Fruit fly (Drosophila melanogaster) whole organism, embryonic: Measurements from ENCODE around the gene hob.
A peak's percentile ranks its signal among the peaks of the same experiment; 100 is the strongest.

Experiments
- BEAF-32 ChIP-seq: fragments of 200-800 bp; sonication (Bioruptor generic); optimal IDR thresholded peaks from 3 replicates; lab custom pipeline; 2017; ENCODE audit warnings: missing biosample characterization, missing genetic modification characterization, mild to moderate bottlenecking, moderate library complexity, missing genetic modification reagents
- Bteb2 ChIP-seq: fragments of 200-800 bp; sonication (Bioruptor generic); optimal IDR thresholded peaks from 2 replicates; lab custom pipeline; 2016; ENCODE audit warnings: missing biosample characterization, missing genetic modification characterization
- CG10274 ChIP-seq: fragments of 200-800 bp; sonication (Bioruptor generic); optimal IDR thresholded peaks from 3 replicates; lab custom pipeline; 2017; ENCODE audit warnings: missing biosample characterization, mild to moderate bottlenecking, missing genetic modification characterization
- CG10321 ChIP-seq: fragments of 200-800 bp; sonication (Bioruptor generic); IDR thresholded peaks from 2 replicates; pipeline ENCODE4 v1.3.6; 2022; ENCODE audit warnings: missing biosample characterization, missing genetic modification characterization
- CG10543 ChIP-seq: fragments of 200-800 bp; sonication (Bioruptor generic); optimal IDR thresholded peaks from 3 replicates; lab custom pipeline; 2017; ENCODE audit warnings: missing biosample characterization, mild to moderate bottlenecking, missing genetic modification characterization, moderate library complexity
- CG10979 ChIP-seq: fragments of 200-800 bp; sonication (Bioruptor generic); optimal IDR thresholded peaks from 2 replicates; lab custom pipeline; 2018; ENCODE audit warnings: missing biosample characterization, mild to moderate bottlenecking, missing genetic modification characterization, moderate library complexity
- CG12744 ChIP-seq: fragments of 200-800 bp; sonication (Bioruptor generic); optimal IDR thresholded peaks from 2 replicates; lab custom pipeline; 2016; ENCODE audit warnings: missing biosample characterization, missing genetic modification characterization
- CG13296 ChIP-seq: fragments of 200-800 bp; sonication (Bioruptor generic); optimal IDR thresholded peaks from 3 replicates; lab custom pipeline; 2018; ENCODE audit warnings: missing biosample characterization, mild to moderate bottlenecking, missing genetic modification characterization
- CG14441 ChIP-seq: fragments of 200-800 bp; sonication (Bioruptor generic); IDR thresholded peaks from 2 replicates; pipeline ENCODE4 v1.3.6; 2022; ENCODE audit warnings: missing biosample characterization, missing genetic modification characterization
- CG17612 ChIP-seq: fragments of 200-800 bp; sonication (Bioruptor generic); IDR thresholded peaks from 2 replicates; pipeline ENCODE4 v1.3.6; 2022; ENCODE audit warnings: missing biosample characterization, missing genetic modification characterization
- CG17912 ChIP-seq: fragments of 200-800 bp; sonication (Bioruptor generic); optimal IDR thresholded peaks from 2 replicates; lab custom pipeline; 2018; ENCODE audit warnings: missing biosample characterization, mild to moderate bottlenecking, missing genetic modification characterization
- CG18619 ChIP-seq: fragments of 200-800 bp; sonication (Bioruptor generic); optimal IDR thresholded peaks from 3 replicates; lab custom pipeline; 2017; ENCODE audit warnings: missing biosample characterization, mild to moderate bottlenecking, missing genetic modification characterization
- CG32767 ChIP-seq: fragments of 200-800 bp; sonication (Bioruptor generic); IDR thresholded peaks from 2 replicates; pipeline ENCODE4 v1.3.6; 2022; ENCODE audit warnings: missing biosample characterization, missing genetic modification characterization
- CG34422 ChIP-seq: fragments of 200-800 bp; sonication (Bioruptor generic); IDR thresholded peaks from 3 replicates; pipeline ENCODE4 v1.3.6; 2022; ENCODE audit warnings: missing biosample characterization, missing genetic modification characterization
- CG3838 ChIP-seq: fragments of 200-800 bp; sonication (Bioruptor generic); optimal IDR thresholded peaks from 3 replicates; lab custom pipeline; 2016; ENCODE audit warnings: missing biosample characterization, missing genetic modification characterization
- CG4360 ChIP-seq: fragments of 200-800 bp; sonication (Bioruptor generic); IDR thresholded peaks from 2 replicates; pipeline ENCODE4 v1.3.6; 2022; ENCODE audit warnings: missing biosample characterization, missing genetic modification characterization
- CG7963 ChIP-seq: fragments of 200-800 bp; sonication (Bioruptor generic); IDR thresholded peaks from 3 replicates; pipeline ENCODE4 v1.3.6; 2022; ENCODE audit warnings: missing biosample characterization, missing genetic modification characterization; ENCODE audit not compliant: partially characterized antibody
- CG8944 ChIP-seq: fragments of 200-800 bp; sonication (Bioruptor generic); optimal IDR thresholded peaks from 3 replicates; lab custom pipeline; 2016; ENCODE audit warnings: missing biosample characterization, missing genetic modification characterization
- CrebB ChIP-seq: fragments of 200-800 bp; sonication (Bioruptor generic); optimal IDR thresholded peaks from 3 replicates; lab custom pipeline; 2018; ENCODE audit warnings: missing biosample characterization, mild to moderate bottlenecking, missing genetic modification characterization
- Dfd ChIP-seq, 2 experiments: fragments of >200 bp; optimal IDR thresholded peaks; 2 replicates each; lab custom pipeline; 2017; ENCODE audit warnings: missing biosample characterization in 2 of 2, missing genetic modification characterization in 2 of 2
- Dip3 ChIP-seq: fragments of 200-800 bp; sonication (Bioruptor generic); optimal IDR thresholded peaks from 3 replicates; lab custom pipeline; 2016; ENCODE audit warnings: missing biosample characterization, missing genetic modification characterization
- Dref ChIP-seq: fragments of 200-800 bp; sonication (Bioruptor generic); IDR thresholded peaks from 2 replicates; pipeline ENCODE4 v1.3.6; 2022; ENCODE audit warnings: missing biosample characterization, missing genetic modification characterization
- E2f2 ChIP-seq: fragments of 200-800 bp; sonication (Bioruptor generic); IDR thresholded peaks from 2 replicates; pipeline ENCODE4 v1.3.6; 2022; ENCODE audit warnings: missing biosample characterization, missing genetic modification characterization
- Ets97D ChIP-seq: fragments of 200-800 bp; sonication (Bioruptor generic); optimal IDR thresholded peaks from 3 replicates; lab custom pipeline; 2016; ENCODE audit warnings: missing biosample characterization, missing genetic modification characterization
- Gsc ChIP-seq: fragments of 200-800 bp; sonication (Bioruptor generic); IDR thresholded peaks from 2 replicates; pipeline ENCODE4 v1.3.6; 2022; ENCODE audit warnings: missing biosample characterization, missing genetic modification characterization
- Jarid2 ChIP-seq: fragments of 200-800 bp; sonication (Bioruptor generic); optimal IDR thresholded peaks from 3 replicates; lab custom pipeline; 2017; ENCODE audit warnings: mild to moderate bottlenecking, missing biosample characterization, missing genetic modification reagents, missing genetic modification characterization
- NK7.1 ChIP-seq: fragments of 200-800 bp; sonication (Bioruptor generic); optimal IDR thresholded peaks from 3 replicates; lab custom pipeline; 2016; ENCODE audit warnings: missing biosample characterization, missing genetic modification characterization
- Optix ChIP-seq: fragments of 200-800 bp; sonication (Bioruptor generic); IDR thresholded peaks from 3 replicates; pipeline ENCODE4 v1.3.6; 2022; ENCODE audit warnings: missing biosample characterization, missing genetic modification characterization
- TFAM ChIP-seq: fragments of 200-800 bp; sonication (Bioruptor generic); optimal IDR thresholded peaks from 2 replicates; lab custom pipeline; 2017; ENCODE audit warnings: missing biosample characterization, missing genetic modification characterization, inconsistent platforms
- Tbp ChIP-seq: fragments of >200 bp; optimal IDR thresholded peaks from 2 replicates; lab custom pipeline; 2018; ENCODE audit warnings: missing biosample characterization, missing genetic modification characterization
- Xrp1 ChIP-seq: fragments of 200-800 bp; sonication (Bioruptor generic); IDR thresholded peaks from 2 replicates; pipeline ENCODE4 v1.3.6; 2022; ENCODE audit warnings: missing biosample characterization, missing genetic modification characterization
- bcd ChIP-seq: fragments of 200-800 bp; sonication (Bioruptor generic); optimal IDR thresholded peaks from 2 replicates; lab custom pipeline; 2017; ENCODE audit warnings: missing biosample characterization, mild to moderate bottlenecking, missing genetic modification characterization
- disco-r ChIP-seq: fragments of 200-800 bp; sonication (Bioruptor generic); optimal IDR thresholded peaks from 2 replicates; lab custom pipeline; 2016; ENCODE audit warnings: missing biosample characterization, missing genetic modification characterization
- dmrt99B ChIP-seq: fragments of 200-800 bp; sonication (Bioruptor generic); optimal IDR thresholded peaks from 2 replicates; lab custom pipeline; 2018; ENCODE audit warnings: missing biosample characterization, mild to moderate bottlenecking, missing genetic modification characterization, moderate library complexity
- ems ChIP-seq: fragments of 200-800 bp; sonication (Bioruptor generic); optimal IDR thresholded peaks from 3 replicates; lab custom pipeline; 2016; ENCODE audit warnings: missing biosample characterization, missing genetic modification characterization
- grau ChIP-seq: fragments of 200-800 bp; optimal IDR thresholded peaks from 3 replicates; lab custom pipeline; 2019; ENCODE audit warnings: missing biosample characterization, mild to moderate bottlenecking, missing genetic modification characterization, moderate library complexity
- hb ChIP-seq: fragments of 200-800 bp; sonication (Bioruptor generic); IDR thresholded peaks from 3 replicates; pipeline ENCODE4 v1.3.6; 2022; ENCODE audit warnings: missing biosample characterization, missing genetic modification characterization; ENCODE audit not compliant: partially characterized antibody
- ind ChIP-seq: fragments of 200-800 bp; sonication (Bioruptor generic); optimal IDR thresholded peaks from 3 replicates; lab custom pipeline; 2016; ENCODE audit warnings: missing biosample characterization, missing genetic modification characterization
- inv ChIP-seq: fragments of 200-800 bp; sonication (Bioruptor generic); IDR thresholded peaks from 2 replicates; pipeline ENCODE4 v1.3.6; 2022; ENCODE audit warnings: missing biosample characterization, missing genetic modification characterization; ENCODE audit not compliant: partially characterized antibody
- luna ChIP-seq: fragments of 200-800 bp; sonication (Bioruptor generic); optimal IDR thresholded peaks from 2 replicates; lab custom pipeline; 2016; ENCODE audit warnings: missing biosample characterization, missing genetic modification characterization
- mam ChIP-seq: fragments of 200-800 bp; sonication (Bioruptor generic); optimal IDR thresholded peaks from 3 replicates; lab custom pipeline; 2016; ENCODE audit warnings: missing biosample characterization, missing genetic modification characterization
- mirr ChIP-seq: fragments of 200-800 bp; sonication (Bioruptor generic); optimal IDR thresholded peaks from 3 replicates; lab custom pipeline; 2018; ENCODE audit warnings: missing biosample characterization, mild to moderate bottlenecking, missing genetic modification characterization
- onecut ChIP-seq: fragments of 200-800 bp; sonication (Bioruptor generic); IDR thresholded peaks from 2 replicates; pipeline ENCODE4 v1.3.6; 2022; ENCODE audit warnings: missing biosample characterization, missing genetic modification characterization
- pan ChIP-seq, 4 experiments: fragments of >200 bp in 3 of 4; fragments of 200-800 bp in 1 of 4; sonication (Bioruptor generic) in 1 of 4; optimal IDR thresholded peaks in 3 of 4; IDR thresholded peaks in 1 of 4; 2 replicates each; pipeline versions ENCODE4 v1.3.6 to Lab custom; 2017 to 2022; ENCODE audit warnings: missing biosample characterization in 2 of 4, missing genetic modification characterization in 2 of 4, mixed read lengths in 1 of 4
- pzg ChIP-seq: fragments of 200-800 bp; sonication (Bioruptor generic); optimal IDR thresholded peaks from 3 replicates; lab custom pipeline; 2018; ENCODE audit warnings: missing biosample characterization, mild to moderate bottlenecking, missing genetic modification characterization, moderate library complexity
- rib ChIP-seq: fragments of 200-800 bp; sonication (Bioruptor generic); IDR thresholded peaks from 2 replicates; pipeline ENCODE4 v1.3.6; 2022; ENCODE audit warnings: missing biosample characterization, missing genetic modification characterization
- sens ChIP-seq: fragments of 200-800 bp; sonication (Bioruptor generic); peaks from one replicate; lab custom pipeline; 2016; ENCODE audit warnings: missing biosample characterization, missing genetic modification characterization
- sisA ChIP-seq: fragments of 200-800 bp; sonication (Bioruptor generic); IDR thresholded peaks from 2 replicates; pipeline ENCODE4 v1.3.6; 2022; ENCODE audit warnings: missing biosample characterization, missing genetic modification characterization
- tap ChIP-seq: fragments of 200-800 bp; optimal IDR thresholded peaks from 3 replicates; lab custom pipeline; 2019; ENCODE audit warnings: missing biosample characterization, mild to moderate bottlenecking, missing genetic modification characterization, moderate library complexity
- tio ChIP-seq: fragments of 200-800 bp; sonication (Bioruptor generic); optimal IDR thresholded peaks from 2 replicates; lab custom pipeline; 2017; ENCODE audit warnings: missing biosample characterization, missing genetic modification characterization, inconsistent platforms
- wor ChIP-seq: fragments of 200-800 bp; sonication (Bioruptor generic); IDR thresholded peaks from 2 replicates; pipeline ENCODE4 v1.3.6; 2022; ENCODE audit warnings: missing biosample characterization, missing genetic modification characterization

hob gene

dm6 chr3L:3192912-3193311 lies 25.8 kb downstream of the hob start, which contains the start of gene Hsp83 (continued):
- TF ChIP-seq CG13296, result peak; percentile 99
- TF ChIP-seq Bteb2 (GFP tag; lab: Kevin White, UChicago), result peak; percentile 90
- peak; percentile 91 for TF ChIP-seq Optix (GFP tag; lab: Robert Waterston, UW)
- peak; percentile 92 for TF ChIP-seq CG34422 (GFP tag; lab: Robert Waterston, UW)
- TF ChIP-seq hb (GFP tag; lab: Robert Waterston, UW), result no peak
- peak; percentile 52 for TF ChIP-seq CG3838
- no peak for TF ChIP-seq Dfd (GFP tag; optimal IDR thresholded peaks at IDR 0.05; lab: Kevin White, UChicago)
- TF ChIP-seq BEAF-32 (GFP tag; lab: Kevin White, UChicago), result no peak
- peak; percentile 92 for TF ChIP-seq tap (tag; lab: Kevin White, UChicago)
- peak; percentile 99 for TF ChIP-seq CG17912
- TF ChIP-seq bcd (GFP tag; lab: Kevin White, UChicago), result peak; percentile 96
- TF ChIP-seq ind, result peak; percentile 84
- peak; percentile 83 for TF ChIP-seq CG14441
- peak; percentile 96 for TF ChIP-seq onecut
- peak; percentile 99 for TF ChIP-seq CrebB (tag; lab: Kevin White, UChicago)
- TF ChIP-seq luna (GFP tag; lab: Kevin White, UChicago), result peak; percentile 91
- TF ChIP-seq Ets97D (GFP tag; lab: Kevin White, UChicago), result peak; percentile 100
- TF ChIP-seq wor (GFP tag; lab: Robert Waterston, UW), result peak; percentile 41; the same call in 1 of the 2 replicates
- peak; percentile 97 for TF ChIP-seq E2f2 (GFP tag; lab: Robert Waterston, UW)
- no peak; the same call in 1 of the 2 replicates for TF ChIP-seq Dref (GFP tag; lab: Robert Waterston, UW)
- TF ChIP-seq Dip3 (GFP tag; lab: Kevin White, UChicago), result peak; percentile 86
- TF ChIP-seq CG18619 (GFP tag; lab: Kevin White, UChicago), result peak; percentile 98
- peak; percentile 93 for TF ChIP-seq CG10274 (GFP tag; lab: Kevin White, UChicago)
- TF ChIP-seq inv (GFP tag; lab: Robert Waterston, UW), result no peak
- peak; percentile 89 for TF ChIP-seq CG10979 (tag; lab: Kevin White, UChicago)
- TF ChIP-seq Gsc, result no peak
- peak; percentile 91 for TF ChIP-seq disco-r (GFP tag; lab: Kevin White, UChicago)
- peak; percentile 88 for TF ChIP-seq dmrt99B (tag; lab: Kevin White, UChicago)
- TF ChIP-seq Jarid2 (GFP tag; lab: Kevin White, UChicago), result peak; percentile 87
- TF ChIP-seq ems (GFP tag; lab: Kevin White, UChicago), result peak; percentile 92
- no peak for TF ChIP-seq Tbp (GFP tag; lab: Kevin White, UChicago)
- peak; percentile 100 for TF ChIP-seq CG10543
- TF ChIP-seq CG4360, result peak; percentile 74
- TF ChIP-seq mirr (GFP tag; lab: Kevin White, UChicago), result peak; percentile 100
- TF ChIP-seq Xrp1, result peak; percentile 71
- TF ChIP-seq CG8944 (GFP tag; lab: Kevin White, UChicago), result peak; percentile 69
- TF ChIP-seq sens (GFP tag; lab: Kevin White, UChicago), result peak; percentile 97
- TF ChIP-seq TFAM (GFP tag; lab: Kevin White, UChicago), result peak; percentile 89
- TF ChIP-seq pan (optimal IDR thresholded peaks at IDR 0.05; lab: Kevin White, UChicago), result no peak
- TF ChIP-seq pan (GFP tag; optimal IDR thresholded peaks at IDR 0.05 in 1 of 2, IDR thresholded peaks at IDR 0.05 in 1 of 2), result peak in 1 of 2 experiments; percentile 92
- peak; percentile 75 for TF ChIP-seq tio
- peak; percentile 86 for TF ChIP-seq CG32767
- TF ChIP-seq CG10321, result peak; percentile 77
- TF ChIP-seq grau (tag; lab: Kevin White, UChicago), result peak; percentile 90
- peak; percentile 79 for TF ChIP-seq mam
- peak; percentile 83 for TF ChIP-seq rib (GFP tag; lab: Robert Waterston, UW)
- peak; percentile 94 for TF ChIP-seq CG12744
- peak; percentile 76 for TF ChIP-seq pzg (GFP tag; lab: Kevin White, UChicago)
- peak; percentile 85 for TF ChIP-seq CG17612
- peak; percentile 95 for TF ChIP-seq NK7.1 (GFP tag; lab: Kevin White, UChicago)
- peak; percentile 38; the same call in 1 of the 2 replicates for TF ChIP-seq sisA (GFP tag; lab: Robert Waterston, UW)
- no peak for TF ChIP-seq CG7963 (GFP tag; lab: Robert Waterston, UW)
